Worm (Caenorhabditis elegans): ENCODE data around the gene C16C4.17.
A peak's percentile ranks its signal among the peaks of the same experiment; 100 is the strongest.

The C16C4.17 gene

ce11 chrII:1851716-1852115 is 12.7 kb upstream of the C16C4.17 start:
- TF ChIP-seq hlh-17 (GFP tag; optimal IDR thresholded peaks at IDR 0.05; ENCODE audit: borderline replicate concordance) (no peak), hpl-2 (GFP tag; optimal IDR thresholded peaks at IDR 0.05) (no peak), sox-4 (tag; optimal IDR thresholded peaks at IDR 0.05) (no peak), fkh-8 (tag; optimal IDR thresholded peaks at IDR 0.05) (no peak), nhr-71 (tag; optimal IDR thresholded peaks at IDR 0.05) (no peak), skn-1 (tag; optimal IDR thresholded peaks at IDR 0.05) (no peak), mdl-1 (tag; optimal IDR thresholded peaks at IDR 0.05) (peak in 1 of 2 experiments; percentile 7), F16B12.6 (tag; optimal IDR thresholded peaks at IDR 0.05) (no peak), ceh-63 (GFP tag; optimal IDR thresholded peaks at IDR 0.05) (no peak), elt-3 (tag; optimal IDR thresholded peaks at IDR 0.05) (peak in 2 of 6 experiments; percentile 68 to 69), ztf-11 (tag; optimal IDR thresholded peaks at IDR 0.05) (no peak), lin-35 (GFP tag; optimal IDR thresholded peaks at IDR 0.05) (peak in 1 of 2 experiments; percentile 40), elt-2 (tag; optimal IDR thresholded peaks at IDR 0.05) (peak; percentile 100), dsc-1 (tag; optimal IDR thresholded peaks at IDR 0.05) (no peak), nhr-90 (tag; optimal IDR thresholded peaks at IDR 0.05; ENCODE audit: poor library complexity) (peak; percentile 48), unc-130 (tag; optimal IDR thresholded peaks at IDR 0.05) (no peak), lin-39 (tag; optimal IDR thresholded peaks at IDR 0.05) (no peak), hlh-4 (tag; optimal IDR thresholded peaks at IDR 0.05) (no peak), lsy-2 (tag; optimal IDR thresholded peaks at IDR 0.05) (peak in 1 of 2 experiments; percentile 34), jun-1 (tag; optimal IDR thresholded peaks at IDR 0.05) (peak; percentile 92), efl-1 (optimal IDR thresholded peaks at IDR 0.05) (no peak), efl-1 (GFP tag; optimal IDR thresholded peaks at IDR 0.05 in 1 of 2) (peak in 1 of 2 experiments; percentile 35), mab-9 (GFP tag; IDR thresholded peaks at IDR 0.05) (no peak), C04F5.9 (tag; optimal IDR thresholded peaks at IDR 0.05) (no peak), nhr-28 (tag; optimal IDR thresholded peaks at IDR 0.05) (no peak), mef-2 (tag; optimal IDR thresholded peaks at IDR 0.05) (no peak), ets-5 (GFP tag; IDR thresholded peaks at IDR 0.05) (no peak), Y116A8C.19 (tag; optimal IDR thresholded peaks at IDR 0.05; ENCODE audit: borderline replicate concordance) (no peak), zag-1 (tag; optimal IDR thresholded peaks at IDR 0.05) (no peak), pqm-1 (tag; optimal IDR thresholded peaks at IDR 0.05) (peak; percentile 92), ceh-88 (GFP tag; IDR thresholded peaks at IDR 0.05) (no peak), ceh-90 (tag; optimal IDR thresholded peaks at IDR 0.05) (no peak), tbx-2 (tag; optimal IDR thresholded peaks at IDR 0.05) (no peak), unc-86 (tag; optimal IDR thresholded peaks at IDR 0.05) (no peak), ama-1 (optimal IDR thresholded peaks at IDR 0.05) (no peak), pax-3 (tag; optimal IDR thresholded peaks at IDR 0.05) (peak; percentile 30), nhr-84 (tag; optimal IDR thresholded peaks at IDR 0.05) (no peak), lin-14 (GFP tag; optimal IDR thresholded peaks at IDR 0.05) (peak; percentile 68), unc-30 (tag; optimal IDR thresholded peaks at IDR 0.05) (no peak), unc-62 (GFP tag; optimal IDR thresholded peaks at IDR 0.05) (no peak), unc-98 (GFP tag; IDR thresholded peaks at IDR 0.05) (no peak), nhr-12 (tag; optimal IDR thresholded peaks at IDR 0.05) (no peak), blmp-1 (tag; optimal IDR thresholded peaks at IDR 0.05) (peak; percentile 40), sptf-1 (tag; optimal IDR thresholded peaks at IDR 0.05) (no peak), nhr-19 (GFP tag; conservative IDR thresholded peaks at IDR 0.05) (peak; percentile 43; the same call in 1 of the 2 replicates), lin-15B (tag; optimal IDR thresholded peaks at IDR 0.05) (no peak), snu-23 (GFP tag; optimal IDR thresholded peaks at IDR 0.05) (no peak), grh-1 (GFP tag; IDR thresholded peaks at IDR 0.05) (no peak), nhr-47 (tag; optimal IDR thresholded peaks at IDR 0.05) (no peak), nhr-20 (tag; optimal IDR thresholded peaks at IDR 0.05) (peak; percentile 58), tlp-1 (tag; optimal IDR thresholded peaks at IDR 0.05) (peak; percentile 84), nhr-237 (tag; optimal IDR thresholded peaks at IDR 0.05) (no peak)
